Worm (Caenorhabditis elegans) whole organism, dauer: Measurements from ENCODE around the gene C34H4.2.

ENCODE experiments used
- unc-62 ChIP-seq: sonication (generic microtip); optimal IDR thresholded peaks from 2 replicates; lab custom pipeline; 2017; ENCODE audit warnings: missing biosample characterization, missing genetic modification reagents, missing genetic modification characterization

C34H4.2 gene

ce11 chrIV:1555021-1555720 is 1.6 kb downstream of the C34H4.2 start, which contains the start of gene C34H4.1:
TSS of gene C34H4.1 (plus strand) at chrIV:1555579.
- TF ChIP-seq unc-62 = no peak

ce11 chrIV:1559931-1560330 is 6.4 kb downstream of the C34H4.2 start, which contains the start of gene Y41D4B.17:
TSS of gene Y41D4B.17 (plus strand) at chrIV:1560104.
- no peak for TF ChIP-seq unc-62

- no peak for TF ChIP-seq unc-62
Measured at ce11 chrIV:1561884-1562283, 8.3 kb downstream of the C34H4.2 start, which contains the start of gene hpo-6. TSS of gene hpo-6 (plus strand) at chrIV:1562184.

- no peak for TF ChIP-seq unc-62
Measured at ce11 chrIV:1563476-1564131, 10.1 kb downstream of the C34H4.2 start, which contains the start of gene Y41D4B.15. TSS of gene Y41D4B.15 (plus strand) at chrIV:1564081.

- TF ChIP-seq unc-62 = no peak
Measured at ce11 chrIV:1565725-1566124, 12.2 kb downstream of the C34H4.2 start.

- TF ChIP-seq unc-62 = no peak
Measured at ce11 chrIV:1567577-1567976, 14.0 kb downstream of the C34H4.2 start.

ce11 chrIV:1576731-1577130 is 23.2 kb downstream of the C34H4.2 start, which contains the start of gene Y41D4B.14:
TSS of gene Y41D4B.14 (plus strand) at chrIV:1577031.
- no peak for TF ChIP-seq unc-62

- TF ChIP-seq unc-62 = no peak
Measured at ce11 chrIV:1595802-1596201, 42.2 kb downstream of the C34H4.2 start, which contains the start of gene npp-8. TSS of gene npp-8 (minus strand) at chrIV:1595824.

ce11 chrIV:1597018-1597417 is 43.5 kb downstream of the C34H4.2 start, which contains the start of gene ced-2:
TSS of gene ced-2 (plus strand) at chrIV:1597318.
- TF ChIP-seq unc-62 = no peak

ce11 chrIV:1600784-1601183 is 47.2 kb downstream of the C34H4.2 start:
- no peak for TF ChIP-seq unc-62

- no peak for TF ChIP-seq unc-62
Measured at ce11 chrIV:1601357-1601756, 47.8 kb downstream of the C34H4.2 start, which contains the start of gene set-23. TSS of gene set-23 (plus strand) at chrIV:1601657.

- no peak for TF ChIP-seq unc-62
Measured at ce11 chrIV:1602936-1603457, 49.4 kb downstream of the C34H4.2 start.
